Worm (Caenorhabditis elegans) whole organism, young adult: ENCODE measurements around the gene upb-1.

Experiments used
- F23B12.7 ChIP-seq: sonication (generic microtip); optimal IDR thresholded peaks from 2 replicates; lab custom pipeline; 2017; ENCODE audit warnings: missing genetic modification characterization, mild to moderate bottlenecking, missing compliant biosample characterization, antibody characterized with exemption, moderate library complexity; ENCODE audit not compliant: insufficient read depth
- ceh-40 ChIP-seq: fragments of 200-800 bp; sonication (Bioruptor generic); IDR thresholded peaks from 2 replicates; pipeline ENCODE4 v1.3.6; 2022; ENCODE audit warnings: missing genetic modification characterization, missing compliant biosample characterization
- mxl-1 ChIP-seq: sonication (generic microtip); optimal IDR thresholded peaks from 2 replicates; lab custom pipeline; 2016; ENCODE audit warnings: missing genetic modification characterization, missing compliant biosample characterization
- nhr-90 ChIP-seq: sonication (generic microtip); optimal IDR thresholded peaks from 2 replicates; lab custom pipeline; 2016; ENCODE audit warnings: missing genotype, mild to moderate bottlenecking, missing genetic modification characterization, missing compliant biosample characterization
- snpc-1.1 ChIP-seq: sonication (generic microtip); optimal IDR thresholded peaks from 2 replicates; lab custom pipeline; 2017; ENCODE audit warnings: missing genetic modification characterization, mild to moderate bottlenecking, missing compliant biosample characterization, antibody characterized with exemption, moderate library complexity, missing genotype, missing genetic modification reagents; ENCODE audit not compliant: insufficient read depth
- unc-62 ChIP-seq: fragments of 150-350 bp; optimal IDR thresholded peaks from 2 replicates; lab custom pipeline; 2014; ENCODE audit warnings: missing biosample characterization, missing genetic modification reagents, missing genetic modification characterization

ce11 chrII:6260684-6261083 is 29.2 kb downstream of the upb-1 start, which contains the start of gene nmgp-1:
- TF ChIP-seq mxl-1 (tag; lab: Kevin White, UChicago) (no peak), F23B12.7 (tag; lab: Kevin White, UChicago) (no peak), nhr-90 (tag; lab: Kevin White, UChicago) (no peak), snpc-1.1 (tag; lab: Kevin White, UChicago) (no peak), unc-62 (GFP tag; lab: Kevin White, UChicago) (no peak), ceh-40 (no peak)
